Fruit fly (Drosophila melanogaster) whole organism, embryonic: ENCODE results near the gene aln.

Experiments used
- Adf1 ChIP-seq: fragments of 200-800 bp; sonication (Bioruptor generic); IDR thresholded peaks from 2 replicates; pipeline ENCODE4 v1.3.6; 2022; ENCODE audit warnings: missing biosample characterization, missing genetic modification characterization
- Aef1 ChIP-seq: fragments of 200-800 bp; sonication (Bioruptor generic); IDR thresholded peaks from 3 replicates; pipeline ENCODE4 v1.3.6; 2022; ENCODE audit warnings: missing biosample characterization, missing genetic modification characterization
- BEAF-32 ChIP-seq: fragments of 200-800 bp; sonication (Bioruptor generic); optimal IDR thresholded peaks from 3 replicates; lab custom pipeline; 2017; ENCODE audit warnings: missing biosample characterization, missing genetic modification characterization, mild to moderate bottlenecking, moderate library complexity, missing genetic modification reagents
- Bgb ChIP-seq: fragments of 200-800 bp; sonication (Bioruptor generic); IDR thresholded peaks from 2 replicates; pipeline ENCODE4 v1.3.6; 2022; ENCODE audit warnings: missing biosample characterization, missing genetic modification characterization; ENCODE audit not compliant: partially characterized antibody
- Blimp-1 ChIP-seq: fragments of 200-800 bp; sonication (Bioruptor generic); optimal IDR thresholded peaks from 3 replicates; lab custom pipeline; 2018; ENCODE audit warnings: missing biosample characterization, missing genetic modification characterization, mild to moderate bottlenecking, moderate library complexity, missing genetic modification reagents
- CG10366 ChIP-seq: fragments of 200-800 bp; sonication (Bioruptor generic); IDR thresholded peaks from 2 replicates; pipeline ENCODE4 v1.3.6; 2022; ENCODE audit warnings: missing biosample characterization, missing genetic modification characterization
- CG11504 ChIP-seq: fragments of 200-800 bp; sonication (Bioruptor generic); optimal IDR thresholded peaks from 3 replicates; lab custom pipeline; 2019; ENCODE audit warnings: missing biosample characterization, mild to moderate bottlenecking, missing genetic modification characterization, moderate library complexity
- CG11723 ChIP-seq: fragments of 200-800 bp; sonication (Bioruptor generic); optimal IDR thresholded peaks from 2 replicates; lab custom pipeline; 2017; ENCODE audit warnings: missing biosample characterization, mild to moderate bottlenecking, missing genetic modification characterization
- CG12104 ChIP-seq: fragments of 200-800 bp; sonication (Bioruptor generic); optimal IDR thresholded peaks from 3 replicates; lab custom pipeline; 2016; ENCODE audit warnings: missing biosample characterization, missing genetic modification characterization
- CG12769 ChIP-seq: fragments of 200-800 bp; sonication (Bioruptor generic); optimal IDR thresholded peaks from 2 replicates; lab custom pipeline; 2019; ENCODE audit warnings: missing biosample characterization, mild to moderate bottlenecking, missing genetic modification characterization, moderate library complexity
- CG13287 ChIP-seq: fragments of 200-800 bp; sonication (Bioruptor generic); IDR thresholded peaks from 2 replicates; pipeline ENCODE4 v1.3.6; 2022; ENCODE audit warnings: missing biosample characterization, missing genetic modification characterization; ENCODE audit not compliant: partially characterized antibody
- CG15514 ChIP-seq: fragments of 200-800 bp; sonication (Bioruptor generic); optimal IDR thresholded peaks from 3 replicates; lab custom pipeline; 2017; ENCODE audit warnings: missing biosample characterization, missing genetic modification characterization, mild to moderate bottlenecking, moderate library complexity, missing genetic modification reagents
- CG15601 ChIP-seq: fragments of 200-800 bp; sonication (Bioruptor generic); optimal IDR thresholded peaks from 3 replicates; lab custom pipeline; 2019; ENCODE audit warnings: missing biosample characterization, mild to moderate bottlenecking, missing genetic modification characterization, moderate library complexity
- CG2129 ChIP-seq: fragments of 200-800 bp; sonication (Bioruptor generic); IDR thresholded peaks from 2 replicates; pipeline ENCODE4 v1.3.6; 2022; ENCODE audit warnings: missing biosample characterization, missing genetic modification characterization; ENCODE audit not compliant: partially characterized antibody
- CG3281 ChIP-seq: fragments of 200-800 bp; sonication (Bioruptor generic); optimal IDR thresholded peaks from 3 replicates; lab custom pipeline; 2017; ENCODE audit warnings: missing biosample characterization, mild to moderate bottlenecking, missing genetic modification characterization
- CG34224 ChIP-seq: fragments of 200-800 bp; sonication (Bioruptor generic); IDR thresholded peaks from 3 replicates; pipeline ENCODE4 v1.3.6; 2022; ENCODE audit warnings: missing biosample characterization, missing genetic modification characterization; ENCODE audit not compliant: partially characterized antibody
- CG3838 ChIP-seq: fragments of 200-800 bp; sonication (Bioruptor generic); optimal IDR thresholded peaks from 3 replicates; lab custom pipeline; 2016; ENCODE audit warnings: missing biosample characterization, missing genetic modification characterization
- CG4820 ChIP-seq: fragments of 200-800 bp; sonication (Bioruptor generic); optimal IDR thresholded peaks from 3 replicates; lab custom pipeline; 2016; ENCODE audit warnings: missing biosample characterization, missing genetic modification characterization
- CG7372 ChIP-seq: fragments of 200-800 bp; sonication (Bioruptor generic); IDR thresholded peaks from 2 replicates; pipeline ENCODE4 v1.3.6; 2022; ENCODE audit warnings: missing biosample characterization, missing genetic modification characterization
- CG7963 ChIP-seq: fragments of 200-800 bp; sonication (Bioruptor generic); IDR thresholded peaks from 3 replicates; pipeline ENCODE4 v1.3.6; 2022; ENCODE audit warnings: missing biosample characterization, missing genetic modification characterization; ENCODE audit not compliant: partially characterized antibody
- CG8089 ChIP-seq: fragments of 200-800 bp; sonication (Bioruptor generic); optimal IDR thresholded peaks from 3 replicates; lab custom pipeline; 2016; ENCODE audit warnings: missing biosample characterization, missing genetic modification characterization
- CG8924 ChIP-seq: fragments of 200-800 bp; optimal IDR thresholded peaks from 3 replicates; lab custom pipeline; 2019; ENCODE audit warnings: missing biosample characterization, mild to moderate bottlenecking, missing genetic modification characterization, moderate library complexity
- CG9727 ChIP-seq: fragments of 200-800 bp; sonication (Bioruptor generic); optimal IDR thresholded peaks from 3 replicates; lab custom pipeline; 2017; ENCODE audit warnings: missing biosample characterization, mild to moderate bottlenecking, missing genetic modification characterization
- CG9932 ChIP-seq: fragments of 200-800 bp; sonication (Bioruptor generic); IDR thresholded peaks from 2 replicates; pipeline ENCODE4 v1.3.6; 2022; ENCODE audit warnings: missing biosample characterization, missing genetic modification characterization
- Dbx ChIP-seq: fragments of 200-800 bp; sonication (Bioruptor generic); IDR thresholded peaks from 3 replicates; pipeline ENCODE4 v1.3.6; 2022; ENCODE audit warnings: missing biosample characterization, missing genetic modification characterization
- Eip74EF ChIP-seq, 2 experiments: fragments of 200-800 bp in 1 of 2; fragments of >200 bp in 1 of 2; sonication (Bioruptor generic) in 1 of 2; optimal IDR thresholded peaks; 2 replicates each; lab custom pipeline; 2017 to 2019; ENCODE audit warnings: missing biosample characterization in 2 of 2, missing genetic modification characterization in 2 of 2, mild to moderate bottlenecking in 1 of 2, moderate library complexity in 1 of 2
- Hand ChIP-seq: fragments of 200-800 bp; sonication (Bioruptor generic); optimal IDR thresholded peaks from 2 replicates; lab custom pipeline; 2017; ENCODE audit warnings: mild to moderate bottlenecking, missing biosample characterization, missing genetic modification reagents, missing genetic modification characterization
- HmgD ChIP-seq: fragments of 200-800 bp; sonication (Bioruptor generic); optimal IDR thresholded peaks from 3 replicates; lab custom pipeline; 2016; ENCODE audit warnings: missing biosample characterization, missing genetic modification characterization
- MBD-R2 ChIP-seq: fragments of 200-800 bp; sonication (Bioruptor generic); IDR thresholded peaks from 2 replicates; pipeline ENCODE4 v1.3.6; 2022; ENCODE audit warnings: missing biosample characterization, missing genetic modification characterization
- NC2α ChIP-seq: fragments of 200-800 bp; sonication (Bioruptor generic); optimal IDR thresholded peaks from 2 replicates; lab custom pipeline; 2016; ENCODE audit warnings: missing biosample characterization, missing genetic modification characterization
- Oli ChIP-seq: fragments of 200-800 bp; sonication (Bioruptor generic); optimal IDR thresholded peaks from 2 replicates; lab custom pipeline; 2018; ENCODE audit warnings: missing biosample characterization, mild to moderate bottlenecking, missing genetic modification characterization, moderate library complexity
- Scr ChIP-seq: fragments of 200-800 bp; sonication (Bioruptor generic); IDR thresholded peaks from 2 replicates; pipeline ENCODE4 v1.3.6; 2022; ENCODE audit warnings: missing biosample characterization, missing genetic modification characterization; ENCODE audit not compliant: partially characterized antibody
- btn ChIP-seq: fragments of 200-800 bp; sonication (Bioruptor generic); optimal IDR thresholded peaks from 2 replicates; lab custom pipeline; 2016; ENCODE audit warnings: missing biosample characterization, missing genetic modification characterization
- cas ChIP-seq: fragments of 200-800 bp; sonication (Bioruptor generic); IDR thresholded peaks from 2 replicates; pipeline ENCODE4 v1.3.6; 2022; ENCODE audit warnings: missing biosample characterization, missing genetic modification characterization
- esg ChIP-seq: fragments of 200-800 bp; sonication (Bioruptor generic); conservative IDR thresholded peaks from 2 replicates; pipeline ENCODE4 v1.3.6; 2022; ENCODE audit warnings: missing biosample characterization, missing genetic modification characterization
- fd96Cb ChIP-seq: fragments of 200-800 bp; sonication (Bioruptor generic); optimal IDR thresholded peaks from 2 replicates; lab custom pipeline; 2018; ENCODE audit warnings: missing biosample characterization, mild to moderate bottlenecking, missing genetic modification characterization, moderate library complexity
- fu2 ChIP-seq: fragments of 200-800 bp; sonication (Bioruptor generic); optimal IDR thresholded peaks from 2 replicates; lab custom pipeline; 2016; ENCODE audit warnings: missing biosample characterization, missing genetic modification characterization
- gt ChIP-seq: fragments of 200-800 bp; sonication (Bioruptor generic); IDR thresholded peaks from 2 replicates; pipeline ENCODE4 v1.3.6; 2022; ENCODE audit warnings: missing biosample characterization, missing genetic modification characterization
- h ChIP-seq: fragments of >200 bp; optimal IDR thresholded peaks from 2 replicates; lab custom pipeline; 2017
- kah ChIP-seq: fragments of 200-800 bp; sonication (Bioruptor generic); optimal IDR thresholded peaks from 2 replicates; lab custom pipeline; 2018; ENCODE audit warnings: missing biosample characterization, mild to moderate bottlenecking, missing genetic modification characterization
- kay ChIP-seq: fragments of 200-800 bp; sonication (Bioruptor generic); optimal IDR thresholded peaks from 2 replicates; lab custom pipeline; 2016; ENCODE audit warnings: missing biosample characterization, missing genetic modification characterization
- lbe ChIP-seq: fragments of 200-800 bp; sonication (Bioruptor generic); optimal IDR thresholded peaks from 2 replicates; lab custom pipeline; 2016; ENCODE audit warnings: missing biosample characterization, mild to moderate bottlenecking, missing genetic modification characterization
- pho ChIP-seq: fragments of 200-800 bp; sonication (Bioruptor generic); optimal IDR thresholded peaks from 2 replicates; lab custom pipeline; 2016; ENCODE audit warnings: missing biosample characterization, missing genetic modification characterization
- pzg ChIP-seq: fragments of 200-800 bp; sonication (Bioruptor generic); optimal IDR thresholded peaks from 3 replicates; lab custom pipeline; 2018; ENCODE audit warnings: missing biosample characterization, mild to moderate bottlenecking, missing genetic modification characterization, moderate library complexity
- salm ChIP-seq: fragments of 200-800 bp; sonication (Bioruptor generic); optimal IDR thresholded peaks from 2 replicates; lab custom pipeline; 2018; ENCODE audit warnings: missing biosample characterization, mild to moderate bottlenecking, missing genetic modification characterization
- schlank ChIP-seq: fragments of 200-800 bp; sonication (Bioruptor generic); optimal IDR thresholded peaks from 2 replicates; lab custom pipeline; 2018; ENCODE audit warnings: missing biosample characterization, mild to moderate bottlenecking, missing genetic modification characterization
- slbo ChIP-seq: fragments of 200-800 bp; sonication (Bioruptor generic); IDR thresholded peaks from 2 replicates; pipeline ENCODE4 v1.3.6; 2022; ENCODE audit warnings: missing biosample characterization, missing genetic modification characterization
- slou ChIP-seq: fragments of 200-800 bp; sonication (Bioruptor generic); optimal IDR thresholded peaks from 3 replicates; lab custom pipeline; 2016; ENCODE audit warnings: missing biosample characterization, missing genetic modification characterization
- toy ChIP-seq: fragments of 200-800 bp; sonication (Bioruptor generic); IDR thresholded peaks from 2 replicates; pipeline ENCODE4 v1.3.6; 2022; ENCODE audit warnings: missing biosample characterization, missing genetic modification characterization
- wdn ChIP-seq: fragments of 200-800 bp; sonication (Bioruptor generic); IDR thresholded peaks from 2 replicates; pipeline ENCODE4 v1.3.6; 2022; ENCODE audit warnings: missing biosample characterization, missing genetic modification characterization
- zen2 ChIP-seq: fragments of 200-800 bp; sonication (Bioruptor generic); IDR thresholded peaks from 3 replicates; pipeline ENCODE4 v1.3.6; 2022; ENCODE audit warnings: missing biosample characterization, missing genetic modification characterization; ENCODE audit not compliant: partially characterized antibody

aln gene

DNA sequence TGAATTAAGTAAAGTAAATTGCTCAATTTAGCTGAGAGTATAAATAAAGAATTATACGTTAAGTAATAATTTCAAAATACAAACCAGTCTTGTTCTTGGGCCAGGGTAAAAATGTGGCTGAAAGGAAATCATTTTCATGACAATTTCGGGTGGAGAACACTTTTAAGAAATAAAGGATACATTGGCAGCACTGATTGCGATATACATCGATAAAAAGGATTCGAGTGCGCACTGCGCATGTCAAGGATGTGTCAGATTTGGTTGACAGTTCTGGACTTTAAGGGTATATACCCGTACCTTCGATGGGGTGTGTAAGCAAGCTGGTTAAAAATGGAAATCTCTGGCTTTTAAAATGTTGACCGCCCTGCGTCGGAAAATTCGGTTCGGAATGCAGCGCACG is at the start of gene aln:
TSS of gene aln (plus strand) at position 275 of the 400 bp plus-strand sequence.
- TF ChIP-seq CG11723 (no peak), CG7372 (GFP tag; lab: Robert Waterston, UW) (no peak), BEAF-32 (GFP tag; lab: Kevin White, UChicago) (peak; percentile 42), wdn (GFP tag; lab: Robert Waterston, UW) (no peak), toy (GFP tag; lab: Robert Waterston, UW) (no peak), CG3838 (GFP tag; lab: Kevin White, UChicago) (no peak), CG12104 (no peak), slou (GFP tag; lab: Kevin White, UChicago) (no peak), CG3281 (GFP tag; lab: Kevin White, UChicago) (no peak), Aef1 (GFP tag; lab: Robert Waterston, UW) (no peak), CG15601 (tag; lab: Kevin White, UChicago) (no peak), CG12769 (no peak), Adf1 (GFP tag; lab: Robert Waterston, UW) (no peak), Blimp-1 (GFP tag; lab: Kevin White, UChicago) (no peak), Oli (tag; lab: Kevin White, UChicago) (no peak), esg (GFP tag; lab: Robert Waterston, UW) (no peak), lbe (GFP tag; lab: Kevin White, UChicago) (no peak), btn (no peak), Scr (GFP tag; lab: Robert Waterston, UW) (0 out of 2 replicates have a peak, but pooled peaks have one; percentile 23), CG9932 (GFP tag; lab: Robert Waterston, UW) (0 out of 2 replicates have a peak, but pooled peaks have one; percentile 35), NC2α (no peak), CG2129 (no peak), gt (GFP tag; lab: Robert Waterston, UW) (no peak), CG8924 (no peak), kay (GFP tag; lab: Kevin White, UChicago) (no peak), CG11504 (tag; lab: Kevin White, UChicago) (no peak), salm (tag; lab: Kevin White, UChicago) (no peak), CG34224 (GFP tag; lab: Robert Waterston, UW) (no peak), HmgD (GFP tag; lab: Kevin White, UChicago) (no peak), cas (GFP tag; lab: Robert Waterston, UW) (no peak), CG4820 (GFP tag; lab: Kevin White, UChicago) (no peak), Hand (no peak), kah (GFP tag; lab: Kevin White, UChicago) (no peak), pho (GFP tag; lab: Kevin White, UChicago) (no peak), slbo (GFP tag; lab: Robert Waterston, UW) (peak; percentile 32; the same call in 1 of the 2 replicates), Eip74EF (GFP tag; optimal IDR thresholded peaks at IDR 0.05; lab: Kevin White, UChicago) (no peak), Dbx (0 out of 3 replicates have a peak, but pooled peaks have one; percentile 32), zen2 (GFP tag; lab: Robert Waterston, UW) (no peak), fd96Cb (tag; lab: Kevin White, UChicago) (no peak), CG10366 (GFP tag; lab: Robert Waterston, UW) (no peak), CG13287 (GFP tag; lab: Robert Waterston, UW) (peak; percentile 37; the same call in 1 of the 2 replicates), schlank (tag; lab: Kevin White, UChicago) (no peak), h (lab: Kevin White, UChicago) (no peak), CG7963 (GFP tag; lab: Robert Waterston, UW) (no peak), CG8089 (GFP tag; lab: Kevin White, UChicago) (no peak), Bgb (GFP tag; lab: Robert Waterston, UW) (peak; percentile 35; the same call in 1 of the 2 replicates), pzg (GFP tag; lab: Kevin White, UChicago) (peak; percentile 37), MBD-R2 (GFP tag; lab: Robert Waterston, UW) (no peak), CG9727 (no peak), fu2 (GFP tag; lab: Kevin White, UChicago) (no peak), CG15514 (GFP tag; lab: Kevin White, UChicago) (peak; percentile 12)
